Fruit fly (Drosophila melanogaster) S2 (cell line): ENCODE measurements around the gene alpha-Man-IIa.

ENCODE experiments used
- CG8478 ChIP-seq: fragments of >200 bp; optimal IDR thresholded peaks from 2 replicates; lab custom pipeline; 2018
- CTCF ChIP-seq, 2 experiments: fragments of >200 bp; optimal IDR thresholded peaks; 2 replicates each; lab custom pipeline; 2018

- TF ChIP-seq CG8478 (lab: Kevin White, UChicago) (no peak), CTCF (optimal IDR thresholded peaks at IDR 0.05; lab: Kevin White, UChicago) (no peak)
These were observed 42.6 kb downstream of the alpha-Man-IIa start for dm6 chr3R:9454980-9455379.
